Worm (Caenorhabditis elegans) whole organism, mixed stage, embryonic: ENCODE measurements around the gene msp-33.

ENCODE experiments used
- M03D4.4 ChIP-seq: sonication (generic microtip); optimal IDR thresholded peaks from 2 replicates; lab custom pipeline; 2017; ENCODE audit warnings: mild to moderate bottlenecking, missing genetic modification characterization, missing compliant biosample characterization
- bed-3 ChIP-seq: fragments of 200-800 bp; sonication (Bioruptor generic); optimal IDR thresholded peaks from 3 replicates; lab custom pipeline; 2018; ENCODE audit warnings: mild to moderate bottlenecking, missing genetic modification characterization, moderate library complexity, missing compliant biosample characterization
- blmp-1 ChIP-seq: fragments of 150-350 bp; optimal IDR thresholded peaks from 2 replicates; lab custom pipeline; 2014; ENCODE audit warnings: missing biosample characterization, missing genetic modification characterization
- ceh-39 ChIP-seq: fragments of 150-350 bp; optimal IDR thresholded peaks from 2 replicates; lab custom pipeline; 2014; ENCODE audit warnings: missing biosample characterization, missing genetic modification characterization
- ceh-43 ChIP-seq: fragments of 200-800 bp; sonication (Bioruptor generic); optimal IDR thresholded peaks from 2 replicates; lab custom pipeline; 2018; ENCODE audit warnings: mild to moderate bottlenecking, missing genetic modification characterization, moderate library complexity, missing compliant biosample characterization
- ceh-83 ChIP-seq: fragments of 200-800 bp; sonication (Bioruptor generic); optimal IDR thresholded peaks from 2 replicates; lab custom pipeline; 2018; ENCODE audit warnings: mild to moderate bottlenecking, missing genetic modification characterization, missing compliant biosample characterization
- ces-1 ChIP-seq: fragments of 150-350 bp; optimal IDR thresholded peaks from 2 replicates; lab custom pipeline; 2014; ENCODE audit warnings: missing biosample characterization, missing genetic modification reagents, missing genetic modification characterization
- cnd-1 ChIP-seq: fragments of 200-800 bp; sonication (Bioruptor generic); optimal IDR thresholded peaks from 2 replicates; lab custom pipeline; 2018; ENCODE audit warnings: mild to moderate bottlenecking, missing genetic modification characterization, missing compliant biosample characterization
- drap-1 ChIP-seq: fragments of 200-800 bp; sonication (Bioruptor generic); optimal IDR thresholded peaks from 3 replicates; lab custom pipeline; 2018; ENCODE audit warnings: mild to moderate bottlenecking, missing genetic modification characterization, missing compliant biosample characterization
- elt-1 ChIP-seq: sonication (generic microtip); optimal IDR thresholded peaks from 2 replicates; lab custom pipeline; 2017; ENCODE audit warnings: missing genetic modification characterization, mild to moderate bottlenecking, missing compliant biosample characterization, antibody characterized with exemption, moderate library complexity, borderline replicate concordance; ENCODE audit not compliant: insufficient read depth
- elt-3 ChIP-seq: fragments of 150-350 bp; optimal IDR thresholded peaks from 2 replicates; lab custom pipeline; 2014; ENCODE audit warnings: missing biosample characterization, missing genetic modification characterization
- flh-1 ChIP-seq: fragments of 200-800 bp; sonication (Bioruptor generic); optimal IDR thresholded peaks from 2 replicates; lab custom pipeline; 2018; ENCODE audit warnings: mild to moderate bottlenecking, missing genetic modification characterization, moderate library complexity, missing compliant biosample characterization
- hlh-1 ChIP-seq: fragments of 150-350 bp; optimal IDR thresholded peaks from 2 replicates; lab custom pipeline; 2014; ENCODE audit warnings: missing biosample characterization, missing genetic modification reagents, missing genetic modification characterization
- lin-13 ChIP-seq: fragments of 150-350 bp; optimal IDR thresholded peaks from 2 replicates; lab custom pipeline; 2014; ENCODE audit warnings: missing biosample characterization, missing genetic modification characterization
- lin-32 ChIP-seq: fragments of 200-800 bp; sonication (Bioruptor generic); optimal IDR thresholded peaks from 2 replicates; lab custom pipeline; 2018; ENCODE audit warnings: mild to moderate bottlenecking, missing genetic modification characterization, missing compliant biosample characterization
- lsy-2 ChIP-seq: fragments of 150-350 bp; optimal IDR thresholded peaks from 2 replicates; lab custom pipeline; 2014; ENCODE audit warnings: missing biosample characterization, missing genetic modification characterization
- mab-5 ChIP-seq: fragments of 150-350 bp; optimal IDR thresholded peaks from 2 replicates; lab custom pipeline; 2014; ENCODE audit warnings: missing biosample characterization, missing genetic modification characterization
- mep-1 ChIP-seq: fragments of 150-350 bp; optimal IDR thresholded peaks from 2 replicates; lab custom pipeline; 2017; ENCODE audit warnings: missing biosample characterization, missing genetic modification reagents, missing genetic modification characterization, inconsistent platforms
- mls-2 ChIP-seq: sonication (generic microtip); optimal IDR thresholded peaks from 2 replicates; lab custom pipeline; 2016; ENCODE audit warnings: mild to moderate bottlenecking, missing genetic modification characterization, moderate library complexity, missing compliant biosample characterization
- nhr-2 ChIP-seq: fragments of 150-350 bp; optimal IDR thresholded peaks from 2 replicates; lab custom pipeline; 2014; ENCODE audit warnings: missing biosample characterization, missing genetic modification characterization
- nhr-237 ChIP-seq: fragments of 150-350 bp; optimal IDR thresholded peaks from 2 replicates; lab custom pipeline; 2014; ENCODE audit warnings: missing biosample characterization, missing genetic modification characterization
- nhr-28 ChIP-seq: fragments of 150-350 bp; optimal IDR thresholded peaks from 2 replicates; lab custom pipeline; 2014; ENCODE audit warnings: missing biosample characterization, missing genetic modification characterization
- pha-4 ChIP-seq: fragments of 150-350 bp; optimal IDR thresholded peaks from 2 replicates; lab custom pipeline; 2018; ENCODE audit warnings: missing biosample characterization, missing genetic modification reagents, missing genetic modification characterization
- sem-2 ChIP-seq: fragments of 200-800 bp; sonication (Bioruptor generic); optimal IDR thresholded peaks from 2 replicates; lab custom pipeline; 2018; ENCODE audit warnings: mild to moderate bottlenecking, missing genetic modification characterization, missing compliant biosample characterization
- sptf-1 ChIP-seq: sonication (generic microtip); optimal IDR thresholded peaks from 2 replicates; lab custom pipeline; 2017; ENCODE audit warnings: mild to moderate bottlenecking, missing genetic modification characterization, moderate library complexity, missing compliant biosample characterization
- tbx-8 ChIP-seq: fragments of 200-800 bp; sonication (Bioruptor generic); optimal IDR thresholded peaks from 2 replicates; lab custom pipeline; 2018; ENCODE audit warnings: mild to moderate bottlenecking, missing genetic modification characterization, moderate library complexity, missing compliant biosample characterization
- unc-120 ChIP-seq: sonication (generic microtip); optimal IDR thresholded peaks from 2 replicates; lab custom pipeline; 2017; ENCODE audit warnings: missing genetic modification characterization, missing compliant biosample characterization; ENCODE audit not compliant: poor library complexity, severe bottlenecking
- unc-39 ChIP-seq: fragments of 150-350 bp; optimal IDR thresholded peaks from 2 replicates; lab custom pipeline; 2014; ENCODE audit warnings: missing biosample characterization, missing genetic modification characterization
- unc-62 ChIP-seq: fragments of 150-350 bp; optimal IDR thresholded peaks from 2 replicates; lab custom pipeline; 2014; ENCODE audit warnings: missing biosample characterization, missing genetic modification reagents, missing genetic modification characterization
- zip-8 ChIP-seq: fragments of 150-350 bp; optimal IDR thresholded peaks from 2 replicates; lab custom pipeline; 2014; ENCODE audit warnings: missing biosample characterization, missing genetic modification characterization
- ztf-11 ChIP-seq: fragments of 150-350 bp; optimal IDR thresholded peaks from 2 replicates; lab custom pipeline; 2014; ENCODE audit warnings: missing biosample characterization, missing genetic modification characterization

Gene msp-33

ce11 chrII:4873029-4873428 lies 19.5 kb downstream of the msp-33 start, which contains the start of gene col-73:
Gene col-73, minus strand, starts transcription at chrII:4873129.
- TF ChIP-seq mls-2 (tag; lab: Kevin White, UChicago) (no peak), lin-13 (tag; lab: Kevin White, UChicago) (no peak), nhr-237 (tag; lab: Kevin White, UChicago) (no peak), blmp-1 (no peak), lsy-2 (tag; lab: Kevin White, UChicago) (no peak), unc-62 (GFP tag; lab: Kevin White, UChicago) (no peak), sem-2 (GFP tag; lab: Kevin White, UChicago) (no peak), sptf-1 (no peak)

ce11 chrII:4871834-4872233 lies 20.7 kb downstream of the msp-33 start:
- TF ChIP-seq M03D4.4 (tag; lab: Kevin White, UChicago): no peak
- TF ChIP-seq zip-8 (tag; lab: Kevin White, UChicago): no peak
- no peak for TF ChIP-seq unc-62 (GFP tag; lab: Kevin White, UChicago)
- TF ChIP-seq blmp-1: no peak
- TF ChIP-seq tbx-8: no peak
- TF ChIP-seq ztf-11: no peak
- no peak for TF ChIP-seq bed-3 (GFP tag; lab: Kevin White, UChicago)
- TF ChIP-seq flh-1 (GFP tag; lab: Kevin White, UChicago): no peak
- TF ChIP-seq lsy-2 (tag; lab: Kevin White, UChicago): no peak
- TF ChIP-seq nhr-2 (tag; lab: Kevin White, UChicago): no peak
- TF ChIP-seq hlh-1 (tag; lab: Kevin White, UChicago): no peak
- TF ChIP-seq cnd-1 (tag; lab: Kevin White, UChicago): no peak
- no peak for TF ChIP-seq ces-1
- TF ChIP-seq nhr-28: no peak
- TF ChIP-seq ceh-83 (GFP tag; lab: Kevin White, UChicago): no peak
- no peak for TF ChIP-seq nhr-237 (tag; lab: Kevin White, UChicago)
- no peak for TF ChIP-seq mep-1 (tag; lab: Kevin White, UChicago)

- TF ChIP-seq ceh-83 (GFP tag; lab: Kevin White, UChicago): no peak
- TF ChIP-seq nhr-28: no peak
- TF ChIP-seq lin-32 (GFP tag; lab: Kevin White, UChicago): no peak
- no peak for TF ChIP-seq unc-120
- TF ChIP-seq pha-4: no peak
- no peak for TF ChIP-seq tbx-8
- TF ChIP-seq elt-1 (tag; lab: Kevin White, UChicago): no peak
- TF ChIP-seq unc-39: no peak
- no peak for TF ChIP-seq lin-13 (tag; lab: Kevin White, UChicago)
- TF ChIP-seq elt-3 (tag; lab: Kevin White, UChicago): no peak
- no peak for TF ChIP-seq nhr-237 (tag; lab: Kevin White, UChicago)
- TF ChIP-seq ceh-39 (tag; lab: Kevin White, UChicago): no peak
- TF ChIP-seq mls-2 (tag; lab: Kevin White, UChicago): no peak
- TF ChIP-seq ztf-11: no peak
- no peak for TF ChIP-seq mab-5 (tag; lab: Kevin White, UChicago)
- no peak for TF ChIP-seq blmp-1
These were observed 21.8 kb downstream of the msp-33 start, which contains the start of gene col-20 for ce11 chrII:4870691-4871090. Gene col-20, minus strand, starts transcription at chrII:4870791.

- TF ChIP-seq nhr-28: no peak
- no peak for TF ChIP-seq nhr-237 (tag; lab: Kevin White, UChicago)
- TF ChIP-seq flh-1 (GFP tag; lab: Kevin White, UChicago): no peak
- TF ChIP-seq ceh-43 (GFP tag; lab: Kevin White, UChicago): no peak
- no peak for TF ChIP-seq ceh-39 (tag; lab: Kevin White, UChicago)
- no peak for TF ChIP-seq sem-2 (GFP tag; lab: Kevin White, UChicago)
- TF ChIP-seq drap-1: no peak
- no peak for TF ChIP-seq ztf-11
- TF ChIP-seq cnd-1 (tag; lab: Kevin White, UChicago): no peak
These were observed 22.6 kb downstream of the msp-33 start for ce11 chrII:4869793-4870343.

ce11 chrII:4867476-4867875 lies 25.0 kb downstream of the msp-33 start, which contains the start of gene col-17:
Gene col-17, minus strand, starts transcription at chrII:4867576.
- no peak for TF ChIP-seq nhr-28
- TF ChIP-seq, all 35 proteins: peak for 0
